Worm (Caenorhabditis elegans) whole organism, young adult: Measurements from ENCODE around the gene set-27.

Experiments
- B0035.1 ChIP-seq: sonication (generic microtip); optimal IDR thresholded peaks from 2 replicates; lab custom pipeline; 2016; ENCODE audit warnings: missing genetic modification characterization, mild to moderate bottlenecking, missing compliant biosample characterization, missing genotype, missing genetic modification reagents
- B0336.3 ChIP-seq: fragments of 200-800 bp; sonication (Bioruptor generic); IDR thresholded peaks from 2 replicates; pipeline ENCODE4 v1.3.6; 2022; ENCODE audit warnings: missing genetic modification characterization, missing compliant biosample characterization
- C06A6.2 ChIP-seq: fragments of 200-800 bp; sonication (Bioruptor generic); conservative IDR thresholded peaks from 2 replicates; pipeline ENCODE4 v1.3.6; 2022; ENCODE audit warnings: missing genetic modification characterization, missing compliant biosample characterization
- F23B12.7 ChIP-seq: sonication (generic microtip); optimal IDR thresholded peaks from 2 replicates; lab custom pipeline; 2017; ENCODE audit warnings: missing genetic modification characterization, mild to moderate bottlenecking, missing compliant biosample characterization, antibody characterized with exemption, moderate library complexity; ENCODE audit not compliant: insufficient read depth
- F52B5.7 ChIP-seq: sonication (generic microtip); optimal IDR thresholded peaks from 2 replicates; lab custom pipeline; 2016; ENCODE audit warnings: mild to moderate bottlenecking, missing genetic modification characterization, missing compliant biosample characterization
- F57C9.4 ChIP-seq: sonication (generic microtip); optimal IDR thresholded peaks from 2 replicates; lab custom pipeline; 2017; ENCODE audit warnings: mild to moderate bottlenecking, missing genetic modification characterization, missing compliant biosample characterization
- K11D2.4 ChIP-seq: fragments of 200-800 bp; sonication (Bioruptor generic); IDR thresholded peaks from 2 replicates; pipeline ENCODE4 v1.3.6; 2022; ENCODE audit warnings: missing genetic modification reagents, missing genetic modification characterization, missing compliant biosample characterization
- akir-1 ChIP-seq: fragments of 200-800 bp; sonication (Bioruptor generic); optimal IDR thresholded peaks from 2 replicates; lab custom pipeline; 2018; ENCODE audit warnings: mild to moderate bottlenecking, missing genetic modification characterization, moderate library complexity, missing compliant biosample characterization
- aptf-3 ChIP-seq: fragments of 200-800 bp; sonication (Bioruptor generic); IDR thresholded peaks from 2 replicates; pipeline ENCODE4 v1.3.6; 2022; ENCODE audit warnings: missing genetic modification characterization, missing compliant biosample characterization
- attf-5 ChIP-seq: fragments of 200-800 bp; sonication (Bioruptor generic); optimal IDR thresholded peaks from 2 replicates; lab custom pipeline; 2018; ENCODE audit warnings: mild to moderate bottlenecking, missing genetic modification characterization, missing compliant biosample characterization
- attf-6 ChIP-seq: fragments of 200-800 bp; sonication (Bioruptor generic); IDR thresholded peaks from 2 replicates; pipeline ENCODE4 v1.3.6; 2022; ENCODE audit warnings: missing genetic modification reagents, missing genetic modification characterization, missing compliant biosample characterization
- bed-1 ChIP-seq: fragments of 200-800 bp; sonication (Bioruptor generic); IDR thresholded peaks from 2 replicates; pipeline ENCODE4 v1.3.6; 2022; ENCODE audit warnings: missing genetic modification reagents, missing genetic modification characterization, missing compliant biosample characterization
- dox-1 ChIP-seq: fragments of 200-800 bp; sonication (Bioruptor generic); IDR thresholded peaks from 2 replicates; pipeline ENCODE4 v1.3.6; 2022; ENCODE audit warnings: missing genetic modification reagents, missing genetic modification characterization, missing compliant biosample characterization
- dpl-1 ChIP-seq: fragments of 150-350 bp; optimal IDR thresholded peaks from 2 replicates; lab custom pipeline; 2014; ENCODE audit warnings: missing biosample characterization, missing genetic modification reagents, missing genetic modification characterization
- efl-1 ChIP-seq: fragments of 150-350 bp; optimal IDR thresholded peaks from 2 replicates; lab custom pipeline; 2014; ENCODE audit warnings: missing biosample characterization, missing genetic modification reagents, missing genetic modification characterization
- fkh-3 ChIP-seq: sonication (generic microtip); optimal IDR thresholded peaks from 2 replicates; lab custom pipeline; 2016; ENCODE audit warnings: mild to moderate bottlenecking, missing genetic modification characterization, missing compliant biosample characterization
- hmg-1.2 ChIP-seq: fragments of 200-800 bp; sonication (Bioruptor generic); IDR thresholded peaks from 2 replicates; pipeline ENCODE4 v1.3.6; 2022; ENCODE audit warnings: missing genetic modification reagents, missing genetic modification characterization, missing compliant biosample characterization
- hrde-1 ChIP-seq: sonication (generic microtip); optimal IDR thresholded peaks from 2 replicates; lab custom pipeline; 2016; ENCODE audit warnings: missing genetic modification characterization, mild to moderate bottlenecking, missing compliant biosample characterization, moderate library complexity, missing genotype, missing genetic modification reagents, borderline replicate concordance
- let-607 ChIP-seq, 2 experiments: fragments of 200-800 bp in 1 of 2; sonication (Bioruptor generic) in 1 of 2; sonication (generic microtip) in 1 of 2; optimal IDR thresholded peaks; 2 replicates each; lab custom pipeline; 2016 to 2018; ENCODE audit warnings: mild to moderate bottlenecking in 2 of 2, missing compliant biosample characterization in 2 of 2, missing genetic modification characterization in 2 of 2, moderate library complexity in 2 of 2, missing genotype in 1 of 2
- lin-26 ChIP-seq: fragments of 200-800 bp; sonication (Bioruptor generic); IDR thresholded peaks from 2 replicates; pipeline ENCODE4 v1.3.6; 2022; ENCODE audit warnings: missing genetic modification reagents, missing genetic modification characterization, missing compliant biosample characterization
- lin-54 ChIP-seq: fragments of 200-800 bp; sonication (Bioruptor generic); optimal IDR thresholded peaks from 2 replicates; lab custom pipeline; 2018; ENCODE audit warnings: mild to moderate bottlenecking, missing genetic modification characterization, missing compliant biosample characterization
- mcd-1 ChIP-seq: fragments of 200-800 bp; sonication (Bioruptor generic); IDR thresholded peaks from 2 replicates; pipeline ENCODE4 v1.3.6; 2022; ENCODE audit warnings: missing genetic modification reagents, missing genetic modification characterization, missing compliant biosample characterization
- mel-28 ChIP-seq: sonication (generic microtip); optimal IDR thresholded peaks from 2 replicates; lab custom pipeline; 2016; ENCODE audit warnings: borderline replicate concordance, mild to moderate bottlenecking, missing genetic modification characterization, missing compliant biosample characterization
- nfya-2 ChIP-seq: fragments of 200-800 bp; sonication (Bioruptor generic); IDR thresholded peaks from 2 replicates; pipeline ENCODE4 v1.3.6; 2022; ENCODE audit warnings: missing genetic modification reagents, missing genetic modification characterization, missing compliant biosample characterization
- nhr-179 ChIP-seq: sonication (generic microtip); optimal IDR thresholded peaks from 2 replicates; lab custom pipeline; 2016; ENCODE audit warnings: mild to moderate bottlenecking, missing genetic modification characterization, missing compliant biosample characterization
- nhr-80 ChIP-seq: sonication (generic microtip); optimal IDR thresholded peaks from 2 replicates; lab custom pipeline; 2016; ENCODE audit warnings: missing genetic modification characterization, missing compliant biosample characterization
- nhr-90 ChIP-seq: sonication (generic microtip); optimal IDR thresholded peaks from 2 replicates; lab custom pipeline; 2016; ENCODE audit warnings: missing genotype, mild to moderate bottlenecking, missing genetic modification characterization, missing compliant biosample characterization
- sdz-38 ChIP-seq: sonication (generic microtip); optimal IDR thresholded peaks from 2 replicates; lab custom pipeline; 2016; ENCODE audit warnings: missing genotype, missing genetic modification characterization, missing compliant biosample characterization
- sea-2 ChIP-seq: fragments of 200-800 bp; sonication (Bioruptor generic); IDR thresholded peaks from 2 replicates; pipeline ENCODE4 v1.3.6; 2022; ENCODE audit warnings: missing genetic modification characterization, missing compliant biosample characterization
- snpc-1.1 ChIP-seq: sonication (generic microtip); optimal IDR thresholded peaks from 2 replicates; lab custom pipeline; 2017; ENCODE audit warnings: missing genetic modification characterization, mild to moderate bottlenecking, missing compliant biosample characterization, antibody characterized with exemption, moderate library complexity, missing genotype, missing genetic modification reagents; ENCODE audit not compliant: insufficient read depth
- snpc-1.3 ChIP-seq: sonication (generic microtip); optimal IDR thresholded peaks from 2 replicates; lab custom pipeline; 2017; ENCODE audit warnings: missing genetic modification characterization, mild to moderate bottlenecking, missing compliant biosample characterization, antibody characterized with exemption, moderate library complexity, missing genotype, missing genetic modification reagents; ENCODE audit not compliant: insufficient read depth
- sptf-2 ChIP-seq: fragments of 200-800 bp; sonication (Bioruptor generic); optimal IDR thresholded peaks from 2 replicates; lab custom pipeline; 2018; ENCODE audit warnings: mild to moderate bottlenecking, missing genetic modification characterization, missing compliant biosample characterization
- xnd-1 ChIP-seq: sonication (generic microtip); optimal IDR thresholded peaks from 2 replicates; lab custom pipeline; 2016; ENCODE audit warnings: missing genotype, missing genetic modification reagents, missing genetic modification characterization, missing compliant biosample characterization
- zfh-2 ChIP-seq: fragments of 200-800 bp; sonication (Bioruptor generic); conservative IDR thresholded peaks from 2 replicates; pipeline ENCODE4 v1.3.6; 2022; ENCODE audit warnings: missing genetic modification reagents, missing genetic modification characterization, missing compliant biosample characterization
- ztf-25 ChIP-seq: fragments of 200-800 bp; sonication (Bioruptor generic); IDR thresholded peaks from 2 replicates; pipeline ENCODE4 v1.3.6; 2022; ENCODE audit warnings: missing genetic modification reagents, missing genetic modification characterization, missing compliant biosample characterization
- ztf-3 ChIP-seq: fragments of 200-800 bp; sonication (Bioruptor generic); optimal IDR thresholded peaks from 2 replicates; lab custom pipeline; 2018; ENCODE audit warnings: mild to moderate bottlenecking, missing genetic modification characterization, missing compliant biosample characterization

Gene set-27

DNA sequence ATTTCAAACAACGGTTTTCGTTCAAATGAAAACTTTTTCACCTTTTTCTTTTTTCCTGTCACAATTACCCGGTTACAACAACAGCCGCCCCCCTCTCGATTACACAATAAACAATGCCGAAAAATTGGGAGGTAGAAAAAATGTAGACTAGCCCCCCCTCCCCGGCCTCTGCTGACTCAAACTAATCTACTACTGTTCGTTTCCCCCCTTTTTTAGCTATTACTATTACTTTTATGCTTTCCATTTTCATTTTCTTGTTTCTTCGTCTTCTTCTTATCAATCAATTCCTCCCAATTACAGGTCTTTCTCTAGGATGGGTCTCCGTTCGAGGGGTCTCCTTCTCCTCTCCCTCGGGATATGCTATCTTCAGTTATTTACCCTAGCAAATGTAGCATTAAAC is 43.0 kb upstream of the set-27 start, which contains the start of gene let-805:
let-805 (plus strand) TSS at position 301 of the 400 bp plus-strand sequence.
- TF ChIP-seq nhr-179 (tag; lab: Kevin White, UChicago): no peak
- no peak for TF ChIP-seq sea-2
- no peak for TF ChIP-seq akir-1 (GFP tag; lab: Kevin White, UChicago)
- no peak for TF ChIP-seq F52B5.7
- no peak for TF ChIP-seq sptf-2 (GFP tag; lab: Kevin White, UChicago)
- no peak for TF ChIP-seq F57C9.4 (tag; lab: Kevin White, UChicago)
- TF ChIP-seq efl-1: no peak

DNA sequence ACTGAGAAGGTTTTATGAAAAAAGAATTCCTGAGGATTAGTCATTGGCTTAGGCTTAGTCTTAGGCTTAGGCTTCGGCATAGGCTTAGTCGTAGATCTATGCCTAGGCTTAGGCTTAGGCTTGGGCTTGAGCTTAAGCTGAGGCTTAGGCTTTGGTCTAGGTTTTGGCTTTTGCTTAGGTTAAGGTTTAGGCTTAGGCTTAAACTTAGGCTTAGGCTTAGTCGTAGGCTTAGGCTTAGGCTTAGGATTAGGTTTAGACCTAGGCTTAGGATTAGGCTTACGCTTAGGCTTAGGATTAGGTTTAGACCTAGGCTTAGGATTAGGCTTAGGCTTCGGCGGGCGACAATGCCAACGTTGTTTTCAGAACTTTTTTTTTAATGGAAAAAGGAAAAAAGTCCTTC is 25.3 kb upstream of the set-27 start:
- 0 out of 2 replicates have a peak, but pooled peaks have one; percentile 16 for TF ChIP-seq lin-26
- no peak for TF ChIP-seq fkh-3 (tag; lab: Kevin White, UChicago)
- no peak for TF ChIP-seq xnd-1 (tag; lab: Kevin White, UChicago)
- no peak for TF ChIP-seq B0035.1 (tag; lab: Kevin White, UChicago)
- TF ChIP-seq C06A6.2 (GFP tag; lab: Robert Waterston, UW): no peak
- TF ChIP-seq lin-54 (GFP tag; lab: Kevin White, UChicago): no peak
- TF ChIP-seq sdz-38: no peak

- TF ChIP-seq attf-6: no peak
- TF ChIP-seq dox-1 (GFP tag; lab: Robert Waterston, UW): peak; percentile 63
- peak in 1 of 2 experiments; percentile 25 for TF ChIP-seq let-607 (tag; optimal IDR thresholded peaks at IDR 0.05; lab: Kevin White, UChicago)
- peak; percentile 8 for TF ChIP-seq attf-5
- no peak for TF ChIP-seq ztf-3 (GFP tag; lab: Kevin White, UChicago)
- TF ChIP-seq nhr-80: peak; percentile 73
- no peak for TF ChIP-seq hrde-1
Observed at ce11 chrIII:2676097-2676496, 24.6 kb upstream of the set-27 start.

DNA sequence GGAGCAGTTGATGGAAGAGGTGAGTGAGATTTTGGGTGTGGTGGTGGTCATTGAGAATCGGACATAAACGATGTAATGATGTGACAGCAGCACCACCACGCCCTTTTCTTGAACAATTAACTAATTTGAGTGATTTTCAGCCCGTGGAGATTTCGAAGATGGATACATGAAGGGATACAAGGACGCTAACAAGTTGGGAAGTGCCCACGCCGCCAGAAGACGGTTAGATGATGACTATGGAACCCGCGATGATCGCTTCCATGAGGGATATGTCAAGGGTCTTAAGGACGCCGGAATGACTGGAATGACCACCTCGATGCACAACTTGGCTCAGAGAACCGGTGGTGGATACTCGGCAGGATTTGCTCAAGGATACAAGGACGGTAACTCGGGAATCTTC is 22.7 kb upstream of the set-27 start:
- TF ChIP-seq zfh-2 (GFP tag; lab: Robert Waterston, UW) (peak; percentile 62), attf-5 (no peak), B0336.3 (GFP tag; lab: Robert Waterston, UW) (no peak), let-607 (tag; optimal IDR thresholded peaks at IDR 0.05; lab: Kevin White, UChicago) (no peak)

DNA sequence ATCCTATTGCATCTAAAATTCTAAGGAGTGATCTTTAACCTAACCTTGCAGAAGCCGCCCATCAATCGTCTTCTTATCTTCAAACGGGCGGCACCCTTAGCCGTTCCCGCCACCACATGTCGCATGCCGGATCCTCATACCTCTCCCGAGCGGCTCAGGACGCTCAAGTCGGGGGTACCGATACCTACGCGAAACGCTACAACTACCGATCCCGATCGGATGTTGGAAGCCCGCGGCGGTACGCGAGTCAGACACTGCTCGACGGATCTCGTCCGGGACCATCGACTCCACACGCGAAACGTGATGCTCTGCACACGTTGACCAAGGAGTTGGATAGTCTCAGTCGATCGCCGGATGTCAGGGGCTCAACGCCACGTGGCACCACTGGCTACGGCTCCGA is 21.4 kb upstream of the set-27 start:
- TF ChIP-seq dox-1 (GFP tag; lab: Robert Waterston, UW) (no peak), mcd-1 (GFP tag; lab: Robert Waterston, UW) (0 out of 2 replicates have a peak, but pooled peaks have one; percentile 18), let-607 (tag; optimal IDR thresholded peaks at IDR 0.05; lab: Kevin White, UChicago) (no peak), snpc-1.3 (no peak), ztf-25 (GFP tag; lab: Robert Waterston, UW) (no peak), nhr-90 (tag; lab: Kevin White, UChicago) (no peak), dpl-1 (GFP tag; lab: Kevin White, UChicago) (no peak), mel-28 (tag; lab: Kevin White, UChicago) (no peak), K11D2.4 (GFP tag; lab: Robert Waterston, UW) (0 out of 2 replicates have a peak, but pooled peaks have one; percentile 24), F23B12.7 (tag; lab: Kevin White, UChicago) (no peak), snpc-1.1 (tag; lab: Kevin White, UChicago) (no peak), lin-26 (0 out of 2 replicates have a peak, but pooled peaks have one; percentile 50), nfya-2 (GFP tag; lab: Robert Waterston, UW) (no peak), hmg-1.2 (GFP tag; lab: Robert Waterston, UW) (no peak), zfh-2 (GFP tag; lab: Robert Waterston, UW) (peak; percentile 71; the same call in 1 of the 2 replicates), bed-1 (0 out of 2 replicates have a peak, but pooled peaks have one; percentile 15), attf-5 (no peak), aptf-3 (0 out of 2 replicates have a peak, but pooled peaks have one; percentile 35)
